Worm (Caenorhabditis elegans): ENCODE measurements around the gene nhr-9.

DNA sequence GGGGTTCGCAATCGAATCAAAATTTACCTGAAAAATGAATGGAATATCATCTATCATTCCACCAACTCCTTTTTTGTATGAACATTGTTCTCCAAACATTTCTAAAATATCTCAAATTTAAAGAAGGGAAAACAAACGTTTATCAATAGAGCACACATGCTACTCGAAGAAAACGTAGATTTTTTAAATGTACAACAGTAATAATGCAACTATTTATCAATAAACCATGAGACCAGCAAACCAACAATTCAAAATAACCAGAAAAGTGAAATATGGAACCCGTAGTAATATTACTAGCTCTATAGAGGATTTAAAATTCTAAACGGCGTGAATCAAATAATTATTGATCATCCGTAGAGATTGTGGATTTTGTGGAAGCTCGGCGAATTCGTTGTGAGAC is 16.5 kb upstream of the nhr-9 start, which contains the start of gene ZK418.6:
- TF ChIP-seq elt-3 (tag; optimal IDR thresholded peaks at IDR 0.05): no peak
- no peak for TF ChIP-seq unc-62 (GFP tag; optimal IDR thresholded peaks at IDR 0.05)
- no peak for TF ChIP-seq nhr-6 (tag; optimal IDR thresholded peaks at IDR 0.05)
- no peak for TF ChIP-seq elt-1 (tag; optimal IDR thresholded peaks at IDR 0.05)
- no peak for TF ChIP-seq sma-9 (GFP tag; optimal IDR thresholded peaks at IDR 0.05)
- TF ChIP-seq sma-9 (tag; optimal IDR thresholded peaks at IDR 0.05): no peak
- TF ChIP-seq ceh-82 (tag; optimal IDR thresholded peaks at IDR 0.05): no peak
- TF ChIP-seq gmeb-1 (tag; optimal IDR thresholded peaks at IDR 0.05): no peak
- TF ChIP-seq lsy-2 (tag; optimal IDR thresholded peaks at IDR 0.05): no peak
- no peak for TF ChIP-seq aly-2 (tag; optimal IDR thresholded peaks at IDR 0.05)
- no peak for TF ChIP-seq snpc-4 (tag; optimal IDR thresholded peaks at IDR 0.05)
- TF ChIP-seq unc-55 (GFP tag; optimal IDR thresholded peaks at IDR 0.05): no peak
- no peak for TF ChIP-seq nhr-77 (tag; optimal IDR thresholded peaks at IDR 0.05)
- TF ChIP-seq nhr-12 (tag; optimal IDR thresholded peaks at IDR 0.05): no peak
- TF ChIP-seq R02D3.7 (tag; optimal IDR thresholded peaks at IDR 0.05): no peak
